Worm (Caenorhabditis elegans) whole organism, L2 larva: Measurements from ENCODE around the gene dsb-3.

ENCODE experiments used
- C34F6.9 ChIP-seq: fragments of 150-350 bp; optimal IDR thresholded peaks from 2 replicates; lab custom pipeline; 2014; ENCODE audit warnings: missing biosample characterization, missing genetic modification characterization
- F13H6.1 ChIP-seq: sonication (generic microtip); optimal IDR thresholded peaks from 2 replicates; lab custom pipeline; 2016; ENCODE audit warnings: missing genetic modification characterization, missing compliant biosample characterization
- R02D3.7 ChIP-seq: fragments of 150-350 bp; optimal IDR thresholded peaks from 2 replicates; lab custom pipeline; 2014; ENCODE audit warnings: missing biosample characterization, missing genetic modification characterization
- ZK546.5 ChIP-seq: sonication (generic microtip); optimal IDR thresholded peaks from 2 replicates; lab custom pipeline; 2017; ENCODE audit warnings: missing biosample characterization, missing genetic modification characterization
- alr-1 ChIP-seq: fragments of 150-350 bp; optimal IDR thresholded peaks from 2 replicates; lab custom pipeline; 2014; ENCODE audit warnings: missing biosample characterization, missing genetic modification characterization
- ama-1 ChIP-seq: fragments of 150-350 bp; optimal IDR thresholded peaks from 2 replicates; lab custom pipeline; 2018; ENCODE audit warnings: inconsistent platforms
- blmp-1 ChIP-seq: sonication (generic microtip); optimal IDR thresholded peaks from 2 replicates; lab custom pipeline; 2017; ENCODE audit warnings: missing genetic modification characterization, mild to moderate bottlenecking, missing compliant biosample characterization, antibody characterized with exemption, moderate library complexity; ENCODE audit not compliant: insufficient read depth
- ceh-16 ChIP-seq: fragments of 150-350 bp; optimal IDR thresholded peaks from 2 replicates; lab custom pipeline; 2014; ENCODE audit warnings: missing biosample characterization, missing genetic modification characterization
- ceh-82 ChIP-seq: fragments of 150-350 bp; optimal IDR thresholded peaks from 2 replicates; lab custom pipeline; 2014; ENCODE audit warnings: missing biosample characterization, missing genetic modification characterization
- dmd-4 ChIP-seq: sonication (generic microtip); optimal IDR thresholded peaks from 2 replicates; lab custom pipeline; 2017; ENCODE audit warnings: missing biosample characterization, missing genetic modification characterization
- egl-27 ChIP-seq: sonication (generic microtip); optimal IDR thresholded peaks from 3 replicates; lab custom pipeline; 2017; ENCODE audit warnings: missing biosample characterization, missing genetic modification reagents, missing genetic modification characterization
- elt-3 ChIP-seq: sonication (generic microtip); optimal IDR thresholded peaks from 2 replicates; lab custom pipeline; 2017; ENCODE audit warnings: missing biosample characterization, missing genetic modification characterization
- fos-1 ChIP-seq: fragments of 150-350 bp; optimal IDR thresholded peaks from 2 replicates; lab custom pipeline; 2014; ENCODE audit warnings: missing biosample characterization, missing genetic modification characterization
- gmeb-1 ChIP-seq: fragments of 150-350 bp; optimal IDR thresholded peaks from 2 replicates; lab custom pipeline; 2014; ENCODE audit warnings: missing biosample characterization, missing genetic modification characterization
- lin-11 ChIP-seq: fragments of 150-350 bp; sonication (generic microtip); optimal IDR thresholded peaks from 2 replicates; lab custom pipeline; 2014; ENCODE audit warnings: missing biosample characterization, missing genetic modification characterization, inconsistent platforms, mixed read lengths
- lin-39 ChIP-seq: fragments of 150-350 bp; optimal IDR thresholded peaks from 2 replicates; lab custom pipeline; 2014; ENCODE audit warnings: missing biosample characterization, missing genetic modification reagents, missing genetic modification characterization
- lsy-2 ChIP-seq, 2 experiments: fragments of 150-350 bp in 1 of 2; sonication (generic microtip) in 1 of 2; optimal IDR thresholded peaks; 2 replicates each; lab custom pipeline; 2014 to 2017; ENCODE audit warnings: missing biosample characterization in 2 of 2, missing genetic modification characterization in 2 of 2
- mab-5 ChIP-seq: fragments of 150-350 bp; optimal IDR thresholded peaks from 2 replicates; lab custom pipeline; 2014; ENCODE audit warnings: missing biosample characterization, missing genetic modification characterization
- mbf-1 ChIP-seq: sonication (generic microtip); optimal IDR thresholded peaks from 2 replicates; lab custom pipeline; 2017; ENCODE audit warnings: missing biosample characterization, missing genetic modification characterization
- mdl-1 ChIP-seq, 2 experiments: fragments of 150-350 bp in 1 of 2; sonication (generic microtip) in 1 of 2; optimal IDR thresholded peaks; 2 replicates each; lab custom pipeline; 2017; ENCODE audit warnings: missing biosample characterization in 2 of 2, missing genetic modification characterization in 2 of 2
- nhr-10 ChIP-seq: sonication (generic microtip); optimal IDR thresholded peaks from 2 replicates; lab custom pipeline; 2017; ENCODE audit warnings: missing biosample characterization, missing genetic modification characterization
- nhr-11 ChIP-seq: fragments of 150-350 bp; optimal IDR thresholded peaks from 2 replicates; lab custom pipeline; 2014; ENCODE audit warnings: missing biosample characterization, missing genetic modification characterization
- nhr-12 ChIP-seq: fragments of 150-350 bp; optimal IDR thresholded peaks from 2 replicates; lab custom pipeline; 2014; ENCODE audit warnings: missing biosample characterization, missing genetic modification characterization
- nhr-129 ChIP-seq: fragments of 150-350 bp; optimal IDR thresholded peaks from 2 replicates; lab custom pipeline; 2014; ENCODE audit warnings: missing biosample characterization, missing genetic modification characterization
- nhr-21 ChIP-seq: fragments of 150-350 bp; optimal IDR thresholded peaks from 2 replicates; lab custom pipeline; 2014; ENCODE audit warnings: missing biosample characterization, missing genetic modification characterization
- nhr-23 ChIP-seq: fragments of 150-350 bp; optimal IDR thresholded peaks from 2 replicates; lab custom pipeline; 2014; ENCODE audit warnings: missing biosample characterization, missing genetic modification reagents, missing genetic modification characterization
- nhr-237 ChIP-seq: fragments of 150-350 bp; optimal IDR thresholded peaks from 2 replicates; lab custom pipeline; 2014; ENCODE audit warnings: missing biosample characterization, missing genetic modification characterization
- nhr-25 ChIP-seq: fragments of 150-350 bp; sonication (generic microtip); optimal IDR thresholded peaks from 3 replicates; lab custom pipeline; 2014; ENCODE audit warnings: missing biosample characterization, missing genetic modification characterization
- nhr-77 ChIP-seq: fragments of 150-350 bp; optimal IDR thresholded peaks from 2 replicates; lab custom pipeline; 2014; ENCODE audit warnings: missing biosample characterization, missing genetic modification characterization
- peb-1 ChIP-seq: fragments of 150-350 bp; optimal IDR thresholded peaks from 2 replicates; lab custom pipeline; 2014; ENCODE audit warnings: missing biosample characterization, missing genetic modification characterization
- sem-4 ChIP-seq: fragments of 150-350 bp; optimal IDR thresholded peaks from 2 replicates; lab custom pipeline; 2014; ENCODE audit warnings: missing biosample characterization, missing genetic modification reagents, missing genetic modification characterization
- skn-1 ChIP-seq: sonication (generic microtip); optimal IDR thresholded peaks from 2 replicates; lab custom pipeline; 2017; ENCODE audit warnings: missing biosample characterization, missing genetic modification characterization
- sma-3 ChIP-seq: sonication (generic microtip); optimal IDR thresholded peaks from 2 replicates; lab custom pipeline; 2016; ENCODE audit warnings: missing genetic modification reagents, missing genetic modification characterization, missing compliant biosample characterization
- sma-9 ChIP-seq, 2 experiments: fragments of 150-350 bp in 1 of 2; sonication (generic microtip) in 1 of 2; optimal IDR thresholded peaks; 2 replicates each; lab custom pipeline; 2014 to 2016; ENCODE audit warnings: missing genetic modification characterization in 2 of 2, mild to moderate bottlenecking in 1 of 2, missing biosample characterization in 1 of 2, missing compliant biosample characterization in 1 of 2, missing genetic modification reagents in 1 of 2, moderate library complexity in 1 of 2
- snpc-4 ChIP-seq: fragments of 150-350 bp; optimal IDR thresholded peaks from 2 replicates; lab custom pipeline; 2014; ENCODE audit warnings: missing biosample characterization, missing genetic modification characterization
- unc-39 ChIP-seq: fragments of 150-350 bp; optimal IDR thresholded peaks from 2 replicates; lab custom pipeline; 2014; ENCODE audit warnings: missing biosample characterization, missing genetic modification characterization
- unc-62 ChIP-seq: fragments of 150-350 bp; optimal IDR thresholded peaks from 2 replicates; lab custom pipeline; 2014; ENCODE audit warnings: missing biosample characterization, missing genetic modification reagents, missing genetic modification characterization
- zag-1 ChIP-seq: fragments of 150-350 bp; optimal IDR thresholded peaks from 2 replicates; lab custom pipeline; 2014; ENCODE audit warnings: missing biosample characterization, missing genetic modification characterization
- ztf-1 ChIP-seq: fragments of 200-800 bp; sonication (Bioruptor generic); conservative IDR thresholded peaks from 2 replicates; pipeline ENCODE4 v1.3.6; 2022; ENCODE audit warnings: missing genetic modification characterization, missing compliant biosample characterization
- ztf-4 ChIP-seq: fragments of 150-350 bp; optimal IDR thresholded peaks from 2 replicates; lab custom pipeline; 2014; ENCODE audit warnings: missing biosample characterization, missing genetic modification characterization

Gene dsb-3

ce11 chrIV:7760117-7760516 lies 690 bp upstream of the dsb-3 start, which contains the start of gene del-7:
Gene del-7 (plus strand): TSS chrIV:7760417.
- TF ChIP-seq ceh-82 (tag; lab: Kevin White, UChicago): no peak
- no peak for TF ChIP-seq snpc-4 (tag; lab: Kevin White, UChicago)
- no peak for TF ChIP-seq F13H6.1 (tag; lab: Kevin White, UChicago)
- no peak for TF ChIP-seq blmp-1 (tag; lab: Kevin White, UChicago)
- TF ChIP-seq alr-1 (tag; lab: Kevin White, UChicago): no peak
- TF ChIP-seq ztf-4 (tag; lab: Kevin White, UChicago): no peak
- TF ChIP-seq peb-1 (tag; lab: Kevin White, UChicago): no peak
- no peak for TF ChIP-seq nhr-237 (tag; lab: Kevin White, UChicago)
- no peak for TF ChIP-seq gmeb-1
- no peak for TF ChIP-seq lin-11 (tag; lab: Kevin White, UChicago)
- TF ChIP-seq ceh-16 (tag; lab: Kevin White, UChicago): no peak
- TF ChIP-seq egl-27 (tag; lab: Kevin White, UChicago): no peak
- no peak for TF ChIP-seq nhr-77
- no peak for TF ChIP-seq R02D3.7 (tag; lab: Kevin White, UChicago)
- TF ChIP-seq sma-3: no peak
- TF ChIP-seq ZK546.5 (tag; lab: Kevin White, UChicago): no peak
- TF ChIP-seq sem-4 (tag; lab: Kevin White, UChicago): no peak
- TF ChIP-seq unc-39 (tag; lab: Kevin White, UChicago): no peak
- TF ChIP-seq nhr-11 (tag; lab: Kevin White, UChicago): no peak

DNA sequence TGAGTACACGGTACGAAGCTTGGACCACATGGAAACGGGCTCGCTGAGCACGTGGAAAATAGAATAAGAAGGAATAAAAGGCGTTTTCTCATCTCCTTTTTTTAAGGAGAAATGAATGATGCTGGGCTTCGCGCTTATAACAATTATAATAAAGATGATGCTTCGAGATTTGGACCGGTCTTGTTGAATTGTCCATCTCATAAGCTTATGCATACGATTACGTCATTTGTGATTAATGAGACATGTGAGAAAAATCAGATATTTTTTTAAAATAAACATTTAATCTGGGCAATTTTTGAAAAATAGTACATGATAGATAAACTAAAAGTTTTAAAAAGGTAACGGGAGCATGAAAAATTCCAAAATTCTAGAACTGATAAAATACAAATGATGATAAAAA lies 2.2 kb downstream of the dsb-3 start, which contains the start of gene C46A5.4:
Gene C46A5.4, minus strand, starts transcription at position 101 of the 400 bp plus-strand sequence.
- TF ChIP-seq ceh-82 (tag; lab: Kevin White, UChicago) (no peak), ztf-4 (tag; lab: Kevin White, UChicago) (no peak), nhr-77 (no peak), alr-1 (tag; lab: Kevin White, UChicago) (no peak), peb-1 (tag; lab: Kevin White, UChicago) (no peak), nhr-25 (tag; lab: Kevin White, UChicago) (no peak), nhr-11 (tag; lab: Kevin White, UChicago) (no peak), mbf-1 (tag; lab: Kevin White, UChicago) (no peak), F13H6.1 (tag; lab: Kevin White, UChicago) (no peak), C34F6.9 (tag; lab: Kevin White, UChicago) (no peak), lin-11 (tag; lab: Kevin White, UChicago) (no peak), sma-3 (no peak), sma-9 (GFP tag; optimal IDR thresholded peaks at IDR 0.05; lab: Kevin White, UChicago) (no peak), sma-9 (tag; optimal IDR thresholded peaks at IDR 0.05; lab: Kevin White, UChicago) (no peak), mdl-1 (tag; optimal IDR thresholded peaks at IDR 0.05; lab: Kevin White, UChicago) (no peak), ama-1 (lab: Kevin White, UChicago) (no peak)

ce11 chrIV:7754114-7754513 lies 5.3 kb downstream of the dsb-3 start:
- TF ChIP-seq unc-39 (tag; lab: Kevin White, UChicago) (no peak), nhr-21 (no peak), nhr-10 (tag; lab: Kevin White, UChicago) (no peak), ztf-1 (GFP tag; lab: Robert Waterston, UW) (no peak), lsy-2 (tag; optimal IDR thresholded peaks at IDR 0.05; lab: Kevin White, UChicago) (no peak), egl-27 (tag; lab: Kevin White, UChicago) (no peak), peb-1 (tag; lab: Kevin White, UChicago) (no peak), skn-1 (tag; lab: Kevin White, UChicago) (no peak), ceh-82 (tag; lab: Kevin White, UChicago) (no peak), nhr-129 (tag; lab: Kevin White, UChicago) (no peak), elt-3 (no peak), sma-9 (GFP tag; optimal IDR thresholded peaks at IDR 0.05; lab: Kevin White, UChicago) (no peak), sma-9 (tag; optimal IDR thresholded peaks at IDR 0.05; lab: Kevin White, UChicago) (no peak), mab-5 (tag; lab: Kevin White, UChicago) (no peak), fos-1 (no peak), R02D3.7 (tag; lab: Kevin White, UChicago) (no peak), nhr-11 (tag; lab: Kevin White, UChicago) (no peak), snpc-4 (tag; lab: Kevin White, UChicago) (no peak), sem-4 (tag; lab: Kevin White, UChicago) (no peak), unc-62 (GFP tag; lab: Kevin White, UChicago) (no peak)

- no peak for TF ChIP-seq nhr-23 (tag; lab: Kevin White, UChicago)
- TF ChIP-seq lin-39 (tag; lab: Kevin White, UChicago): no peak
- TF ChIP-seq F13H6.1 (tag; lab: Kevin White, UChicago): no peak
- TF ChIP-seq mab-5 (tag; lab: Kevin White, UChicago): no peak
- TF ChIP-seq sma-9 (GFP tag; optimal IDR thresholded peaks at IDR 0.05; lab: Kevin White, UChicago): no peak
- no peak for TF ChIP-seq sma-9 (tag; optimal IDR thresholded peaks at IDR 0.05; lab: Kevin White, UChicago)
- no peak for TF ChIP-seq zag-1
- no peak for TF ChIP-seq lin-11 (tag; lab: Kevin White, UChicago)
- no peak for TF ChIP-seq nhr-11 (tag; lab: Kevin White, UChicago)
- TF ChIP-seq unc-62 (GFP tag; lab: Kevin White, UChicago): no peak
- no peak for TF ChIP-seq nhr-129 (tag; lab: Kevin White, UChicago)
- no peak for TF ChIP-seq ZK546.5 (tag; lab: Kevin White, UChicago)
- no peak for TF ChIP-seq dmd-4 (tag; lab: Kevin White, UChicago)
- no peak for TF ChIP-seq nhr-12 (tag; lab: Kevin White, UChicago)
These were observed 6.3 kb downstream of the dsb-3 start, which contains the start of gene col-14 for ce11 chrIV:7753108-7753507. Gene col-14 (plus strand): TSS chrIV:7753408.
